Worm (Caenorhabditis elegans): Measurements from ENCODE around the gene ZK829.9.

Gene ZK829.9

DNA sequence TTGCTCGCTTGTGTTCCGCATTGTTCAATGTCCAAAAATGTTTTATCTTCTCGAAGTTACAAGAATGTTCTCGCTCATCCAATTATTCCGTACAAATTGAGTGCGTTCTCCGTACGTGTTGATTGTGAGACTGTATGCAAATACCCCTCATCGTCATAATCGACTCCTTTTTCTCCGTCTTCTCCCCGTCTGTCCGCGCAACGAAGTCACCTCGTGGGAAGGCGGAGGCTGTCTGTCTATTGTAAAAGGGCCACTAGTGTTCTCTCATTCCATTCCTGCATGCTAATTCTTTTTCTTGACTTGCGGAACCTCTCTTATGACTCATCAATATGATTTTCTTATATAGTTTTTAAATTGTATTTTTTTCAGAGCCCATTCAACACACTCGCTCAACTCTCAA, at the start of gene ZK829.9:
Gene ZK829.9 (plus strand): TSS at position 364 of the 400 bp plus-strand sequence.
- no peak for TF ChIP-seq him-1 (tag; optimal IDR thresholded peaks at IDR 0.05)
- TF ChIP-seq dao-5 (tag; optimal IDR thresholded peaks at IDR 0.05), result no peak
- no peak for TF ChIP-seq W03F9.2 (tag; optimal IDR thresholded peaks at IDR 0.05)

ce11 chrIV:11922011-11922410, 48.3 kb upstream of the ZK829.9 start, which contains the start of gene ZK822.1:
Gene ZK822.1, minus strand, starts transcription at chrIV:11922131.
- TF ChIP-seq W03F9.2 (tag; optimal IDR thresholded peaks at IDR 0.05) (no peak), dao-5 (tag; optimal IDR thresholded peaks at IDR 0.05) (no peak), him-1 (tag; optimal IDR thresholded peaks at IDR 0.05) (no peak)

ce11 chrIV:11923074-11923473, 47.3 kb upstream of the ZK829.9 start, which contains the start of gene srlf-31:
Gene srlf-31, minus strand, starts transcription at chrIV:11923174.
- TF ChIP-seq him-1 (tag; optimal IDR thresholded peaks at IDR 0.05) (no peak), W03F9.2 (tag; optimal IDR thresholded peaks at IDR 0.05) (no peak), dao-5 (tag; optimal IDR thresholded peaks at IDR 0.05) (no peak)

- TF ChIP-seq dao-5 (tag; optimal IDR thresholded peaks at IDR 0.05) (no peak), him-1 (tag; optimal IDR thresholded peaks at IDR 0.05) (no peak), W03F9.2 (tag; optimal IDR thresholded peaks at IDR 0.05) (no peak)
These were observed 46.2 kb upstream of the ZK829.9 start for ce11 chrIV:11924092-11924491.

ce11 chrIV:11925346-11926075, 44.8 kb upstream of the ZK829.9 start, which contains the start of the genes srlf-33 and srlf-32:
Gene srlf-33, minus strand, starts transcription at chrIV:11925446.
Gene srlf-32, plus strand, starts transcription at chrIV:11926025.
- no peak for TF ChIP-seq dao-5 (tag; optimal IDR thresholded peaks at IDR 0.05)

- TF ChIP-seq W03F9.2 (tag; optimal IDR thresholded peaks at IDR 0.05) (no peak), him-1 (tag; optimal IDR thresholded peaks at IDR 0.05) (no peak), dao-5 (tag; optimal IDR thresholded peaks at IDR 0.05) (no peak)
These were observed 41.9 kb upstream of the ZK829.9 start for ce11 chrIV:11928388-11928787.

DNA sequence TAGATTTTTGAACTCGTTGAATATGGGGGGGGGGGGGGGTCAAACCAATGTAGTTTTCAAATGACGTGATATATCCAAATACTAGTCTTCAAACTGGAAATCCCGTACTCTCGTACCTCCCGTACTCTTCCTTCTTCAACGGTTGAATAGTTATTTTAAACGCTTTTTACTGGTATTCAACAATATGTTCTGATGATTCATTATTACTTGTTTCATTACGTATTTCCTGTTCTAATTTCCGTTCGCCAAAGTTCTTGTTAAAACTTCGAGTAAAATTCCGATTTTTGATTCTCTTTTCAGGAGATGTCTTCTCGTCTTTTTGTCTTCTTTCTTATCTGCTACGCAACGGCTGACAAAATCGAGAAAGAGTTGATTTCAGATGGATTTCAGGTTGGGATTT, 39.8 kb upstream of the ZK829.9 start, which contains the start of gene nhx-9:
Gene nhx-9 (plus strand): TSS at position 301 of the 400 bp plus-strand sequence.
- TF ChIP-seq dao-5 (tag; optimal IDR thresholded peaks at IDR 0.05) (no peak), W03F9.2 (tag; optimal IDR thresholded peaks at IDR 0.05) (no peak), him-1 (tag; optimal IDR thresholded peaks at IDR 0.05) (no peak)

ce11 chrIV:11937087-11937486, 33.2 kb upstream of the ZK829.9 start, which contains the start of gene slc-5A12:
Gene slc-5A12, plus strand, starts transcription at chrIV:11937419.
- TF ChIP-seq W03F9.2 (tag; optimal IDR thresholded peaks at IDR 0.05) (no peak), him-1 (tag; optimal IDR thresholded peaks at IDR 0.05) (no peak), dao-5 (tag; optimal IDR thresholded peaks at IDR 0.05) (no peak)

DNA sequence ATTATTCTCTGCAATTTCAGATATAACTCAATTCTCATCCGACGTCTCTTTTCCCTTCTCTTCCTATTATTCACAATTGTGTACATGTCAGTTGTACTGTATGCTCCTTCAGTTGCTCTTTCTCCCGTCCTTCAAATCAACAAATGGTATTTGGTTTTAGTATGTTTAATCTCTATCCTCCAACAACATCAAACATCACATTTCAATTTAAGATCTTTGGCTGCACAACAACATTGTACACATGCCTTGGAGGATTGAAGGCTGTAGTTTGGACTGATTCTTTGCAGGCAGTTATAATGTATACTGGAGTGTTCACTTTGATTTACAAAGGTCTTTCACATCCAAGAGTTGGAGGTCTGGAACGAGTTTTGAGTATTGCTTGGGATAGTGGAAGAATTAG, 31.8 kb upstream of the ZK829.9 start:
- TF ChIP-seq W03F9.2 (tag; optimal IDR thresholded peaks at IDR 0.05) (no peak), dao-5 (tag; optimal IDR thresholded peaks at IDR 0.05) (no peak), him-1 (tag; optimal IDR thresholded peaks at IDR 0.05) (no peak)

ce11 chrIV:11942313-11942712, 28.0 kb upstream of the ZK829.9 start, which contains the start of gene ZK829.1:
Gene ZK829.1, minus strand, starts transcription at chrIV:11942413.
- TF ChIP-seq him-1 (tag; optimal IDR thresholded peaks at IDR 0.05) (no peak), dao-5 (tag; optimal IDR thresholded peaks at IDR 0.05) (no peak), W03F9.2 (tag; optimal IDR thresholded peaks at IDR 0.05) (no peak)

- TF ChIP-seq W03F9.2 (tag; optimal IDR thresholded peaks at IDR 0.05) (no peak), him-1 (tag; optimal IDR thresholded peaks at IDR 0.05) (no peak), dao-5 (tag; optimal IDR thresholded peaks at IDR 0.05) (no peak)
These were observed 24.7 kb upstream of the ZK829.9 start, which contains the start of gene ZK829.3 for ce11 chrIV:11945621-11946020. Gene ZK829.3, minus strand, starts transcription at chrIV:11945721.

DNA sequence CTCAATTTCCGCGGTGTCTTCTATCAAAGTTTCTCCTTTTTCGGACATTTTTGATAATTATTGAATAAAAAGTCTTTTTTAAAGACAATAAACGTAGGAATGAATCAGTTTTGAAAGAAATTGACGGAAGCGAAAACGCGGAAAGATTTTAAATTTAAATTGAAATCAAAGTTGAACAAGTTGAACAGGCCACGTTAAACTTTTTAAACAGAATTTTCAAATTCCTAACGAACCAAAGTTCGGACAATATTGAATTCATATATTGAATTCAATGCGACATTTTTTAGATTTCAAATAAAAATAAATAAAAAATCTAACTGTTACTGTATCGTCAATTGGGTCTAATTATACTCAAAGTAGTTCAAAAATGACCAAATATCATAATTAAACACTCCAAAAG, 20.6 kb upstream of the ZK829.9 start, which contains the start of gene hdl-1:
Gene hdl-1 (minus strand): TSS at position 101 of the 400 bp plus-strand sequence.
- TF ChIP-seq dao-5 (tag; optimal IDR thresholded peaks at IDR 0.05) (no peak), him-1 (tag; optimal IDR thresholded peaks at IDR 0.05) (no peak), W03F9.2 (tag; optimal IDR thresholded peaks at IDR 0.05) (no peak)

- TF ChIP-seq W03F9.2 (tag; optimal IDR thresholded peaks at IDR 0.05), result no peak
- TF ChIP-seq dao-5 (tag; optimal IDR thresholded peaks at IDR 0.05), result no peak
- no peak for TF ChIP-seq him-1 (tag; optimal IDR thresholded peaks at IDR 0.05)
These were observed 20.1 kb upstream of the ZK829.9 start, which contains the start of gene tbx-36 for ce11 chrIV:11950270-11950669. Gene tbx-36, plus strand, starts transcription at chrIV:11950570.

DNA sequence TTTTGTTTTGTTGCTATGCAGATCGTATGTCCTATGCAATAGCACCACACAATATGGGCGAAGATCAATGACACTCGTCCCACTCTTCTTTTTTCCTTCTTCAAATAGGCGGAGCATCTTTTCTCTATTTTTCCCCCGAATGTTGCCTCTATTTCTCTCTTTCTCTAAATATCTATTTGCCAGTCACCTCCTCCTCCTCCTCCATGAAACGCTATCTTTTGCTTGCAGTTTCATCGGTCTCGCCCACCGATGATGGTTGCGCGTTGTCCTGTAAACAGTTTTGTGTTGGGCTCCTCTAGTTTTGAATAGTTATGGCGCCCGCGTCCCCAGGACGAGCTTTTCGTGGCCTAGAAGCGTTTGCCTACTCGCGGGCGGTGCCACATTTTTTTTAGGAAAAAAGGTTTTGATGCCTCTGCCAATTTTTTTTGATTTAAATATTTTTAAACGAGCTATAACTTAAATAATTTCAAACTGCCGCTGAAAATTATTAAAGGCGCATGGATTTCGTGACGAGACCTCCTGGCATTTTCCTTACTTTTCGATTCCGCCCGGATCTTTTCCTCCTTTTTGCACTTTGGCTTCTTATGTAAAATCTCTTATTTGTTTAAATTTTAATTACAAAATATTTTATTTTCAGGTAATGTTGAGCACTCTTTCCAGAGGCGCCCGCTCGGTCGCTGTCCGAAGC, 17.6 kb upstream of the ZK829.9 start, which contains the start of gene gdh-1:
Gene gdh-1 (plus strand): TSS at position 638 of the 688 bp plus-strand sequence.
- TF ChIP-seq him-1 (tag; optimal IDR thresholded peaks at IDR 0.05), result no peak
- TF ChIP-seq W03F9.2 (tag; optimal IDR thresholded peaks at IDR 0.05), result no peak
- TF ChIP-seq dao-5 (tag; optimal IDR thresholded peaks at IDR 0.05), result no peak

All from whole organism, L4/young adult.